Fruit fly (Drosophila melanogaster) whole organism, embryonic: ENCODE results near the gene CG3071.

ENCODE experiments used
- ATbp ChIP-seq: fragments of 200-800 bp; sonication (Bioruptor generic); optimal IDR thresholded peaks from 2 replicates; lab custom pipeline; 2017; ENCODE audit warnings: missing biosample characterization, mild to moderate bottlenecking, missing genetic modification characterization, missing genetic modification reagents
- Aef1 ChIP-seq: fragments of 200-800 bp; sonication (Bioruptor generic); IDR thresholded peaks from 3 replicates; pipeline ENCODE4 v1.3.6; 2022; ENCODE audit warnings: missing biosample characterization, missing genetic modification characterization
- Blimp-1 ChIP-seq: fragments of 200-800 bp; sonication (Bioruptor generic); optimal IDR thresholded peaks from 3 replicates; lab custom pipeline; 2018; ENCODE audit warnings: missing biosample characterization, missing genetic modification characterization, mild to moderate bottlenecking, moderate library complexity, missing genetic modification reagents
- CG12219 ChIP-seq: fragments of 200-800 bp; sonication (Bioruptor generic); optimal IDR thresholded peaks from 3 replicates; lab custom pipeline; 2018; ENCODE audit warnings: missing biosample characterization, mild to moderate bottlenecking, missing genetic modification characterization
- CG1233 ChIP-seq: fragments of 200-800 bp; sonication (Bioruptor generic); optimal IDR thresholded peaks from 4 replicates; lab custom pipeline; 2018; ENCODE audit warnings: missing biosample characterization, mild to moderate bottlenecking, missing genetic modification characterization
- CG13123 ChIP-seq: fragments of 200-800 bp; sonication (Bioruptor generic); optimal IDR thresholded peaks from 2 replicates; lab custom pipeline; 2016; ENCODE audit warnings: missing biosample characterization, missing genetic modification characterization
- CG13296 ChIP-seq: fragments of 200-800 bp; sonication (Bioruptor generic); optimal IDR thresholded peaks from 3 replicates; lab custom pipeline; 2018; ENCODE audit warnings: missing biosample characterization, mild to moderate bottlenecking, missing genetic modification characterization
- CG14014 ChIP-seq: fragments of 200-800 bp; sonication (Bioruptor generic); IDR thresholded peaks from 2 replicates; pipeline ENCODE4 v1.3.6; 2022; ENCODE audit warnings: missing biosample characterization, missing genetic modification characterization
- CG14667 ChIP-seq: fragments of 200-800 bp; sonication (Bioruptor generic); IDR thresholded peaks from 2 replicates; pipeline ENCODE4 v1.3.6; 2022; ENCODE audit warnings: missing biosample characterization, missing genetic modification characterization
- CG14710 ChIP-seq: fragments of 200-800 bp; sonication (Bioruptor generic); optimal IDR thresholded peaks from 3 replicates; lab custom pipeline; 2019; ENCODE audit warnings: missing biosample characterization, mild to moderate bottlenecking, missing genetic modification characterization, moderate library complexity
- CG16815 ChIP-seq: fragments of 200-800 bp; sonication (Bioruptor generic); optimal IDR thresholded peaks from 3 replicates; lab custom pipeline; 2017; ENCODE audit warnings: missing biosample characterization, mild to moderate bottlenecking, missing genetic modification characterization
- CG16863 ChIP-seq: fragments of 200-800 bp; sonication (Bioruptor generic); optimal IDR thresholded peaks from 3 replicates; lab custom pipeline; 2016; ENCODE audit warnings: missing biosample characterization, missing genetic modification characterization
- CG1792 ChIP-seq: fragments of 200-800 bp; sonication (Bioruptor generic); optimal IDR thresholded peaks from 2 replicates; lab custom pipeline; 2016; ENCODE audit warnings: missing biosample characterization, missing genetic modification characterization
- CG2678 ChIP-seq: fragments of 200-800 bp; sonication (Bioruptor generic); optimal IDR thresholded peaks from 3 replicates; lab custom pipeline; 2019; ENCODE audit warnings: missing biosample characterization, mild to moderate bottlenecking, missing genetic modification characterization, moderate library complexity
- CG2875 ChIP-seq: fragments of 200-800 bp; sonication (Bioruptor generic); optimal IDR thresholded peaks from 2 replicates; lab custom pipeline; 2017; ENCODE audit warnings: missing biosample characterization, mild to moderate bottlenecking, missing genetic modification characterization, missing genetic modification reagents
- CG5180 ChIP-seq: fragments of 200-800 bp; sonication (Bioruptor generic); optimal IDR thresholded peaks from 3 replicates; lab custom pipeline; 2017; ENCODE audit warnings: missing biosample characterization, missing genetic modification characterization, mild to moderate bottlenecking, moderate library complexity, missing genetic modification reagents
- CG7556 ChIP-seq: fragments of 200-800 bp; sonication (Bioruptor generic); optimal IDR thresholded peaks from 2 replicates; lab custom pipeline; 2017; ENCODE audit warnings: missing biosample characterization, mild to moderate bottlenecking, missing genetic modification characterization
- CG7839 ChIP-seq: fragments of 200-800 bp; sonication (Bioruptor generic); optimal IDR thresholded peaks from 3 replicates; lab custom pipeline; 2018; ENCODE audit warnings: missing biosample characterization, mild to moderate bottlenecking, missing genetic modification characterization, moderate library complexity
- CG9609 ChIP-seq: fragments of 200-800 bp; sonication (Bioruptor generic); optimal IDR thresholded peaks from 3 replicates; lab custom pipeline; 2016; ENCODE audit warnings: missing biosample characterization, missing genetic modification characterization
- CG9817 ChIP-seq: fragments of 200-800 bp; sonication (Bioruptor generic); optimal IDR thresholded peaks from 2 replicates; lab custom pipeline; 2018; ENCODE audit warnings: missing biosample characterization, mild to moderate bottlenecking, missing genetic modification characterization, moderate library complexity
- Camta ChIP-seq: fragments of 200-800 bp; sonication (Bioruptor generic); optimal IDR thresholded peaks from 2 replicates; lab custom pipeline; 2016; ENCODE audit warnings: missing biosample characterization, missing genetic modification characterization
- Dek ChIP-seq: fragments of 200-800 bp; sonication (Bioruptor generic); optimal IDR thresholded peaks from 3 replicates; lab custom pipeline; 2019; ENCODE audit warnings: missing biosample characterization, mild to moderate bottlenecking, missing genetic modification characterization, moderate library complexity
- Doc2 ChIP-seq: fragments of 200-800 bp; sonication (Bioruptor generic); IDR thresholded peaks from 2 replicates; pipeline ENCODE4 v1.3.6; 2022; ENCODE audit warnings: missing biosample characterization, missing genetic modification characterization
- Drgx ChIP-seq: fragments of 200-800 bp; sonication (Bioruptor generic); IDR thresholded peaks from 2 replicates; pipeline ENCODE4 v1.3.6; 2022; ENCODE audit warnings: missing biosample characterization, missing genetic modification characterization
- E2f2 ChIP-seq: fragments of 200-800 bp; sonication (Bioruptor generic); IDR thresholded peaks from 2 replicates; pipeline ENCODE4 v1.3.6; 2022; ENCODE audit warnings: missing biosample characterization, missing genetic modification characterization
- GATAe ChIP-seq: fragments of 200-800 bp; sonication (Bioruptor generic); conservative IDR thresholded peaks from 2 replicates; pipeline ENCODE4 v1.3.6; 2022; ENCODE audit warnings: missing biosample characterization, missing genetic modification characterization
- HLH54F ChIP-seq: fragments of 200-800 bp; sonication (Bioruptor generic); optimal IDR thresholded peaks from 3 replicates; lab custom pipeline; 2016; ENCODE audit warnings: missing biosample characterization, missing genetic modification characterization
- Hey ChIP-seq: fragments of 200-800 bp; sonication (Bioruptor generic); optimal IDR thresholded peaks from 3 replicates; lab custom pipeline; 2018; ENCODE audit warnings: missing biosample characterization, mild to moderate bottlenecking, missing genetic modification characterization
- Hr78 ChIP-seq, 2 experiments: fragments of 200-800 bp in 1 of 2; fragments of >200 bp in 1 of 2; sonication (Bioruptor generic) in 1 of 2; optimal IDR thresholded peaks; 2 replicates each; lab custom pipeline; 2017 to 2019; ENCODE audit warnings: missing biosample characterization in 2 of 2, missing genetic modification characterization in 2 of 2, mild to moderate bottlenecking in 1 of 2, moderate library complexity in 1 of 2
- Kr ChIP-seq: fragments of 200-800 bp; sonication (Bioruptor generic); optimal IDR thresholded peaks from 2 replicates; lab custom pipeline; 2017; ENCODE audit warnings: missing biosample characterization, mild to moderate bottlenecking, missing genetic modification characterization
- NC2α ChIP-seq: fragments of 200-800 bp; sonication (Bioruptor generic); optimal IDR thresholded peaks from 2 replicates; lab custom pipeline; 2016; ENCODE audit warnings: missing biosample characterization, missing genetic modification characterization
- Optix ChIP-seq: fragments of 200-800 bp; sonication (Bioruptor generic); IDR thresholded peaks from 3 replicates; pipeline ENCODE4 v1.3.6; 2022; ENCODE audit warnings: missing biosample characterization, missing genetic modification characterization
- Ravus ChIP-seq: fragments of 200-800 bp; sonication (Bioruptor generic); IDR thresholded peaks from 2 replicates; pipeline ENCODE4 v1.3.6; 2022; ENCODE audit warnings: missing biosample characterization, missing genetic modification characterization
- Sin3A ChIP-seq: fragments of >200 bp; optimal IDR thresholded peaks from 2 replicates; lab custom pipeline; 2018
- Usf ChIP-seq: fragments of 200-800 bp; sonication (Bioruptor generic); optimal IDR thresholded peaks from 2 replicates; lab custom pipeline; 2017; ENCODE audit warnings: missing genotype, missing biosample characterization, missing genetic modification characterization
- Xrp1 ChIP-seq: fragments of 200-800 bp; sonication (Bioruptor generic); IDR thresholded peaks from 2 replicates; pipeline ENCODE4 v1.3.6; 2022; ENCODE audit warnings: missing biosample characterization, missing genetic modification characterization
- abd-A ChIP-seq: fragments of 200-800 bp; sonication (Bioruptor generic); optimal IDR thresholded peaks from 3 replicates; lab custom pipeline; 2019; ENCODE audit warnings: missing biosample characterization, mild to moderate bottlenecking, missing genetic modification characterization, moderate library complexity
- aop ChIP-seq: fragments of 200-800 bp; sonication (Bioruptor generic); IDR thresholded peaks from 2 replicates; pipeline ENCODE4 v1.3.6; 2022; ENCODE audit warnings: missing biosample characterization, missing genetic modification characterization
- bab2 ChIP-seq: fragments of 200-800 bp; sonication (Bioruptor generic); optimal IDR thresholded peaks from 2 replicates; lab custom pipeline; 2016; ENCODE audit warnings: missing biosample characterization, missing genetic modification characterization
- crc ChIP-seq: fragments of 200-800 bp; sonication (Bioruptor generic); optimal IDR thresholded peaks from 2 replicates; lab custom pipeline; 2016; ENCODE audit warnings: missing biosample characterization, missing genetic modification characterization
- danr ChIP-seq: fragments of 200-800 bp; sonication (Bioruptor generic); IDR thresholded peaks from 2 replicates; pipeline ENCODE4 v1.3.6; 2022; ENCODE audit warnings: missing biosample characterization, missing genetic modification characterization
- gem ChIP-seq: fragments of 200-800 bp; sonication (Bioruptor generic); optimal IDR thresholded peaks from 2 replicates; lab custom pipeline; 2019; ENCODE audit warnings: missing biosample characterization, mild to moderate bottlenecking, missing genetic modification characterization, moderate library complexity
- mirr ChIP-seq: fragments of 200-800 bp; sonication (Bioruptor generic); optimal IDR thresholded peaks from 3 replicates; lab custom pipeline; 2018; ENCODE audit warnings: missing biosample characterization, mild to moderate bottlenecking, missing genetic modification characterization
- nerfin-1 ChIP-seq: fragments of 200-800 bp; sonication (Bioruptor generic); optimal IDR thresholded peaks from 3 replicates; lab custom pipeline; 2019; ENCODE audit warnings: missing biosample characterization, mild to moderate bottlenecking, missing genetic modification characterization, moderate library complexity
- p53 ChIP-seq: fragments of 200-800 bp; sonication (Bioruptor generic); optimal IDR thresholded peaks from 2 replicates; lab custom pipeline; 2016; ENCODE audit warnings: missing biosample characterization, missing genetic modification characterization
- pita ChIP-seq: fragments of 200-800 bp; sonication (Bioruptor generic); optimal IDR thresholded peaks from 2 replicates; lab custom pipeline; 2017; ENCODE audit warnings: missing biosample characterization, mild to moderate bottlenecking, missing genetic modification characterization
- scrt ChIP-seq: fragments of 200-800 bp; sonication (Bioruptor generic); optimal IDR thresholded peaks from 2 replicates; lab custom pipeline; 2018; ENCODE audit warnings: missing biosample characterization, mild to moderate bottlenecking, missing genetic modification characterization, moderate library complexity
- ssp ChIP-seq: fragments of 200-800 bp; sonication (Bioruptor generic); IDR thresholded peaks from 2 replicates; pipeline ENCODE4 v1.3.6; 2022; ENCODE audit warnings: missing biosample characterization, missing genetic modification characterization
- toy ChIP-seq: fragments of 200-800 bp; sonication (Bioruptor generic); IDR thresholded peaks from 2 replicates; pipeline ENCODE4 v1.3.6; 2022; ENCODE audit warnings: missing biosample characterization, missing genetic modification characterization
- ttk ChIP-seq: fragments of 200-800 bp; sonication (Bioruptor generic); IDR thresholded peaks from 2 replicates; pipeline ENCODE4 v2.1.2; 2022; ENCODE audit warnings: missing biosample characterization, missing genetic modification characterization
- tup ChIP-seq: fragments of 200-800 bp; sonication (Bioruptor generic); optimal IDR thresholded peaks from 2 replicates; lab custom pipeline; 2016; ENCODE audit warnings: missing biosample characterization, mild to moderate bottlenecking, missing genetic modification characterization, moderate library complexity
- zfh1 ChIP-seq: fragments of 200-800 bp; sonication (Bioruptor generic); IDR thresholded peaks from 3 replicates; pipeline ENCODE4 v1.3.6; 2022; ENCODE audit warnings: missing biosample characterization, missing genetic modification characterization

Gene CG3071

DNA sequence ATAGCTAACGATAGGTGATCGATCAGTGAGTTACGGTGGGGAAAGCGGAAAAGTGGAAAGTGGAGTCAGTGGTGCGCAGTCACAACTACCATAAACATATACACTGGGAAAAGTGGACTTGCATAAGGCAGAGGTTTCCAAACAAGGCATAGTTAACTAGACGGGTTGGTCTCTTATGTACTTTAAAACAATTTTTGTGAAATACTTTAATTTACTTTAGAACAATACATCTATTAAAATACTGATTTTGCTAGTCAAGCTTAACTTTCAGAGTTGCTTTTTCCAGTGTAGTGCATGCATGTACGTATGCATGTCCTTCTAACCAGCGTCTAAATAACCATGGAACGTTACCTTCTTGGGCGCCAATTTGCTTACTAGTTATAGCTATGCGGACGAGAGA is 42.7 kb upstream of the CG3071 start (continued):
- TF ChIP-seq CG12219 (no peak), CG1233 (GFP tag; lab: Kevin White, UChicago) (no peak), CG2875 (GFP tag; lab: Kevin White, UChicago) (no peak), bab2 (GFP tag; lab: Kevin White, UChicago) (no peak), ssp (GFP tag; lab: Robert Waterston, UW) (0 out of 2 replicates have a peak, but pooled peaks have one; percentile 14), Dek (tag; lab: Kevin White, UChicago) (no peak), gem (peak; percentile 39), Xrp1 (GFP tag; lab: Robert Waterston, UW) (peak; percentile 35; the same call in 1 of the 2 replicates), GATAe (no peak), zfh1 (GFP tag; lab: Robert Waterston, UW) (no peak), Sin3A (lab: Kevin White, UChicago) (no peak), Camta (GFP tag; lab: Kevin White, UChicago) (no peak), Kr (GFP tag; lab: Kevin White, UChicago) (no peak), Ravus (GFP tag; lab: Robert Waterston, UW) (no peak), Blimp-1 (peak; percentile 42), CG14014 (no peak), scrt (GFP tag; lab: Kevin White, UChicago) (no peak), CG7556 (GFP tag; lab: Kevin White, UChicago) (no peak), Drgx (GFP tag; lab: Robert Waterston, UW) (peak; percentile 51), abd-A (no peak), CG9817 (no peak), Aef1 (GFP tag; lab: Robert Waterston, UW) (no peak), CG14667 (no peak), CG13296 (no peak), CG16863 (GFP tag; lab: Kevin White, UChicago) (peak; percentile 5), pita (GFP tag; lab: Kevin White, UChicago) (no peak), CG14710 (tag; lab: Kevin White, UChicago) (no peak), ttk (GFP tag; lab: Robert Waterston, UW) (0 out of 2 replicates have a peak, but pooled peaks have one; percentile 7), NC2α (GFP tag; lab: Kevin White, UChicago) (no peak), CG13123 (no peak), CG5180 (GFP tag; lab: Kevin White, UChicago) (no peak), ATbp (peak; percentile 2), toy (no peak), CG1792 (no peak), Hey (tag; lab: Kevin White, UChicago) (no peak), E2f2 (no peak), aop (no peak), tup (GFP tag; lab: Kevin White, UChicago) (no peak), CG2678 (peak; percentile 22), mirr (GFP tag; lab: Kevin White, UChicago) (no peak), CG7839 (peak; percentile 22), Hr78 (GFP tag; optimal IDR thresholded peaks at IDR 0.05; lab: Kevin White, UChicago) (no peak), Usf (GFP tag; lab: Kevin White, UChicago) (no peak), nerfin-1 (no peak), CG16815 (no peak), HLH54F (no peak), Doc2 (no peak), Optix (GFP tag; lab: Robert Waterston, UW) (no peak), CG9609 (GFP tag; lab: Kevin White, UChicago) (no peak), crc (GFP tag; lab: Kevin White, UChicago) (no peak), danr (no peak), p53 (GFP tag; lab: Kevin White, UChicago) (no peak)
